Fruit fly (Drosophila melanogaster): ENCODE measurements around the gene CG31848.

The CG31848 gene

dm6 chr2L:13219281-13220092, 46.2 kb downstream of the CG31848 start, which contains the start of the genes CG9426 and mRF1 (continued):
- TF ChIP-seq CG11696 (GFP tag; IDR thresholded peaks at IDR 0.05) (no peak), Kr (GFP tag; optimal IDR thresholded peaks at IDR 0.05) (no peak), fu2 (GFP tag; optimal IDR thresholded peaks at IDR 0.05) (peak; percentile 14), disco-r (GFP tag; optimal IDR thresholded peaks at IDR 0.05) (no peak), twi (tag; optimal IDR thresholded peaks at IDR 0.05) (no peak), Antp (GFP tag; optimal IDR thresholded peaks at IDR 0.05) (no peak), Dfd (GFP tag; optimal IDR thresholded peaks at IDR 0.05) (no peak), CG7271 (tag; optimal IDR thresholded peaks at IDR 0.05) (no peak), CG3163 (GFP tag; optimal IDR thresholded peaks at IDR 0.05) (no peak), wdn (GFP tag; IDR thresholded peaks at IDR 0.05) (no peak), CG12769 (tag; optimal IDR thresholded peaks at IDR 0.05) (peak; percentile 41), CG3065 (GFP tag; optimal IDR thresholded peaks at IDR 0.05) (no peak), CG7963 (GFP tag; IDR thresholded peaks at IDR 0.05; ENCODE audit: partially characterized antibody) (peak; percentile 96), CG8944 (GFP tag; optimal IDR thresholded peaks at IDR 0.05) (no peak), CG5180 (GFP tag; optimal IDR thresholded peaks at IDR 0.05) (no peak), Mrtf (GFP tag; IDR thresholded peaks at IDR 0.05) (no peak), CG10431 (GFP tag; optimal IDR thresholded peaks at IDR 0.05) (no peak), Spps (tag; optimal IDR thresholded peaks at IDR 0.05) (no peak), CG3995 (GFP tag; optimal IDR thresholded peaks at IDR 0.05) (peak; percentile 62), CoRest (tag; optimal IDR thresholded peaks at IDR 0.05) (no peak), danr (GFP tag; IDR thresholded peaks at IDR 0.05) (no peak), seq (GFP tag; IDR thresholded peaks at IDR 0.05) (no peak), Ptx1 (GFP tag; IDR thresholded peaks at IDR 0.05) (no peak), slbo (GFP tag; IDR thresholded peaks at IDR 0.05) (peak; percentile 50; the same call in 1 of the 2 replicates), pros (GFP tag; optimal IDR thresholded peaks at IDR 0.05) (no peak), CG17912 (GFP tag; optimal IDR thresholded peaks at IDR 0.05) (no peak), CG15514 (GFP tag; optimal IDR thresholded peaks at IDR 0.05) (peak; percentile 94), ems (GFP tag; optimal IDR thresholded peaks at IDR 0.05) (peak; percentile 30), Chrac-16 (GFP tag; optimal IDR thresholded peaks at IDR 0.05) (no peak), onecut (GFP tag; IDR thresholded peaks at IDR 0.05) (no peak), sens-2 (GFP tag; IDR thresholded peaks at IDR 0.05) (no peak), CG3838 (GFP tag; optimal IDR thresholded peaks at IDR 0.05) (no peak), CG7987 (GFP tag; optimal IDR thresholded peaks at IDR 0.05) (peak; percentile 37), D19B (GFP tag; optimal IDR thresholded peaks at IDR 0.05) (no peak), sisA (GFP tag; IDR thresholded peaks at IDR 0.05) (no peak), exex (tag; optimal IDR thresholded peaks at IDR 0.05) (no peak), CG6813 (GFP tag; optimal IDR thresholded peaks at IDR 0.05) (no peak), H2.0 (GFP tag; IDR thresholded peaks at IDR 0.05) (no peak), CG6272 (GFP tag; IDR thresholded peaks at IDR 0.05) (peak; percentile 45; the same call in 1 of the 2 replicates), pfk (GFP tag; optimal IDR thresholded peaks at IDR 0.05) (no peak), prd (optimal IDR thresholded peaks at IDR 0.05) (no peak), prd (GFP tag; IDR thresholded peaks at IDR 0.05) (no peak), her (GFP tag; optimal IDR thresholded peaks at IDR 0.05) (peak; percentile 22), MTF-1 (GFP tag; optimal IDR thresholded peaks at IDR 0.05; ENCODE audit: borderline replicate concordance) (no peak), toy (GFP tag; IDR thresholded peaks at IDR 0.05) (no peak), Hey (tag; optimal IDR thresholded peaks at IDR 0.05) (no peak), Eip74EF (GFP tag; optimal IDR thresholded peaks at IDR 0.05) (no peak), CG6175 (GFP tag; IDR thresholded peaks at IDR 0.05) (no peak), PHDP (tag; optimal IDR thresholded peaks at IDR 0.05) (no peak), CG31441 (GFP tag; IDR thresholded peaks at IDR 0.05) (peak; percentile 21; the same call in 1 of the 2 replicates)
